Worm (Caenorhabditis elegans) whole organism, young adult: ENCODE data around the gene Y47D3A.34.

ENCODE experiments used
- F23B12.7 ChIP-seq: sonication (generic microtip); optimal IDR thresholded peaks from 2 replicates; lab custom pipeline; 2017; ENCODE audit warnings: missing genetic modification characterization, mild to moderate bottlenecking, missing compliant biosample characterization, antibody characterized with exemption, moderate library complexity; ENCODE audit not compliant: insufficient read depth
- ceh-27 ChIP-seq: fragments of 200-800 bp; sonication (Bioruptor generic); optimal IDR thresholded peaks from 2 replicates; lab custom pipeline; 2018; ENCODE audit warnings: mild to moderate bottlenecking, missing genetic modification characterization, moderate library complexity, missing compliant biosample characterization
- hrde-1 ChIP-seq: sonication (generic microtip); optimal IDR thresholded peaks from 2 replicates; lab custom pipeline; 2016; ENCODE audit warnings: missing genetic modification characterization, mild to moderate bottlenecking, missing compliant biosample characterization, moderate library complexity, missing genotype, missing genetic modification reagents, borderline replicate concordance
- lin-40 ChIP-seq: sonication (generic microtip); optimal IDR thresholded peaks from 2 replicates; lab custom pipeline; 2016; ENCODE audit warnings: missing genetic modification characterization, mild to moderate bottlenecking, missing compliant biosample characterization, missing genotype, missing genetic modification reagents
- nfya-1 ChIP-seq: sonication (generic microtip); optimal IDR thresholded peaks from 2 replicates; lab custom pipeline; 2017; ENCODE audit warnings: antibody characterized with exemption, missing compliant biosample characterization, missing genetic modification characterization, borderline replicate concordance; ENCODE audit not compliant: insufficient read depth
- snpc-1.3 ChIP-seq: sonication (generic microtip); optimal IDR thresholded peaks from 2 replicates; lab custom pipeline; 2017; ENCODE audit warnings: missing genetic modification characterization, mild to moderate bottlenecking, missing compliant biosample characterization, antibody characterized with exemption, moderate library complexity, missing genotype, missing genetic modification reagents; ENCODE audit not compliant: insufficient read depth

ce11 chrIII:11274590-11275116 is 40.0 kb upstream of the Y47D3A.34 start, which contains the start of gene Y47D3A.20:
- TF ChIP-seq hrde-1 (no peak), nfya-1 (no peak), ceh-27 (GFP tag; lab: Kevin White, UChicago) (no peak), lin-40 (no peak), snpc-1.3 (tag; lab: Kevin White, UChicago) (no peak), F23B12.7 (tag; lab: Kevin White, UChicago) (no peak)
